Fruit fly (Drosophila melanogaster) whole organism, embryonic: ENCODE measurements around the gene Snx27.

Experiments
- Abd-B ChIP-seq: fragments of 200-800 bp; sonication (Bioruptor generic); optimal IDR thresholded peaks from 2 replicates; lab custom pipeline; 2018; ENCODE audit warnings: missing biosample characterization, mild to moderate bottlenecking, missing genetic modification characterization, moderate library complexity
- B-H2 ChIP-seq: fragments of 200-800 bp; sonication (Bioruptor generic); optimal IDR thresholded peaks from 2 replicates; lab custom pipeline; 2018; ENCODE audit warnings: missing biosample characterization, mild to moderate bottlenecking, missing genetic modification characterization
- CG10431 ChIP-seq: fragments of 200-800 bp; sonication (Bioruptor generic); optimal IDR thresholded peaks from 3 replicates; lab custom pipeline; 2018; ENCODE audit warnings: missing biosample characterization, mild to moderate bottlenecking, missing genetic modification characterization
- CG10462 ChIP-seq: fragments of 200-800 bp; sonication (Bioruptor generic); optimal IDR thresholded peaks from 2 replicates; lab custom pipeline; 2016; ENCODE audit warnings: missing biosample characterization, missing genetic modification characterization
- CG11093 ChIP-seq: fragments of 200-800 bp; sonication (Bioruptor generic); IDR thresholded peaks from 3 replicates; pipeline ENCODE4 v1.3.6; 2022; ENCODE audit warnings: missing biosample characterization, missing genetic modification characterization
- CG13287 ChIP-seq: fragments of 200-800 bp; sonication (Bioruptor generic); IDR thresholded peaks from 2 replicates; pipeline ENCODE4 v1.3.6; 2022; ENCODE audit warnings: missing biosample characterization, missing genetic modification characterization; ENCODE audit not compliant: partially characterized antibody
- CG15269 ChIP-seq: fragments of 200-800 bp; sonication (Bioruptor generic); optimal IDR thresholded peaks from 2 replicates; lab custom pipeline; 2018; ENCODE audit warnings: missing biosample characterization, mild to moderate bottlenecking, missing genetic modification characterization, moderate library complexity
- CG1529 ChIP-seq: fragments of 200-800 bp; sonication (Bioruptor generic); optimal IDR thresholded peaks from 3 replicates; lab custom pipeline; 2018; ENCODE audit warnings: missing biosample characterization, missing genetic modification characterization
- CG15514 ChIP-seq: fragments of 200-800 bp; sonication (Bioruptor generic); optimal IDR thresholded peaks from 3 replicates; lab custom pipeline; 2017; ENCODE audit warnings: missing biosample characterization, missing genetic modification characterization, mild to moderate bottlenecking, moderate library complexity, missing genetic modification reagents
- CG17802 ChIP-seq: fragments of 200-800 bp; sonication (Bioruptor generic); optimal IDR thresholded peaks from 2 replicates; lab custom pipeline; 2018; ENCODE audit warnings: missing biosample characterization, mild to moderate bottlenecking, missing genetic modification characterization, moderate library complexity
- CG17912 ChIP-seq: fragments of 200-800 bp; sonication (Bioruptor generic); optimal IDR thresholded peaks from 2 replicates; lab custom pipeline; 2018; ENCODE audit warnings: missing biosample characterization, mild to moderate bottlenecking, missing genetic modification characterization
- CG32772 ChIP-seq: fragments of 200-800 bp; sonication (Bioruptor generic); IDR thresholded peaks from 2 replicates; pipeline ENCODE4 v1.3.6; 2022; ENCODE audit warnings: missing biosample characterization, missing genetic modification characterization
- CG3726 ChIP-seq: fragments of 200-800 bp; sonication (Bioruptor generic); IDR thresholded peaks from 3 replicates; pipeline ENCODE4, ENCODE4 v1.3.6; 2022; ENCODE audit warnings: missing biosample characterization, missing genetic modification characterization
- CG4617 ChIP-seq: fragments of 200-800 bp; sonication (Bioruptor generic); optimal IDR thresholded peaks from 3 replicates; lab custom pipeline; 2016; ENCODE audit warnings: missing biosample characterization, missing genetic modification characterization, borderline replicate concordance
- CG6689 ChIP-seq: fragments of 200-800 bp; sonication (Bioruptor generic); IDR thresholded peaks from 2 replicates; pipeline ENCODE4 v1.3.6; 2022; ENCODE audit warnings: missing biosample characterization, missing genetic modification characterization
- CG6854 ChIP-seq: fragments of 200-800 bp; sonication (Bioruptor generic); optimal IDR thresholded peaks from 3 replicates; lab custom pipeline; 2017; ENCODE audit warnings: missing biosample characterization, mild to moderate bottlenecking, missing genetic modification characterization
- CG8388 ChIP-seq: fragments of 200-800 bp; sonication (Bioruptor generic); optimal IDR thresholded peaks from 2 replicates; lab custom pipeline; 2019; ENCODE audit warnings: missing biosample characterization, mild to moderate bottlenecking, missing genetic modification characterization, moderate library complexity
- CG9876 ChIP-seq: fragments of 200-800 bp; sonication (Bioruptor generic); optimal IDR thresholded peaks from 2 replicates; lab custom pipeline; 2016; ENCODE audit warnings: missing biosample characterization, missing genetic modification characterization
- Dp ChIP-seq: fragments of 200-800 bp; sonication (Bioruptor generic); optimal IDR thresholded peaks from 2 replicates; lab custom pipeline; 2018; ENCODE audit warnings: missing biosample characterization, mild to moderate bottlenecking, missing genetic modification characterization, moderate library complexity
- Elba2 ChIP-seq: fragments of 200-800 bp; sonication (Bioruptor generic); optimal IDR thresholded peaks from 3 replicates; lab custom pipeline; 2016; ENCODE audit warnings: missing biosample characterization, missing genetic modification characterization
- HHEX ChIP-seq: fragments of 200-800 bp; sonication (Bioruptor generic); optimal IDR thresholded peaks from 3 replicates; lab custom pipeline; 2017; ENCODE audit warnings: missing biosample characterization, mild to moderate bottlenecking, missing genetic modification characterization, missing genetic modification reagents
- Hmr ChIP-seq: fragments of 200-800 bp; sonication (Bioruptor generic); optimal IDR thresholded peaks from 3 replicates; lab custom pipeline; 2017; ENCODE audit warnings: mild to moderate bottlenecking, missing biosample characterization, missing genetic modification reagents, missing genetic modification characterization
- Mes4 ChIP-seq: fragments of 200-800 bp; sonication (Bioruptor generic); optimal IDR thresholded peaks from 2 replicates; lab custom pipeline; 2016; ENCODE audit warnings: missing biosample characterization, missing genetic modification characterization
- Nf-YB ChIP-seq: fragments of 200-800 bp; sonication (Bioruptor generic); optimal IDR thresholded peaks from 3 replicates; lab custom pipeline; 2019; ENCODE audit warnings: missing biosample characterization, mild to moderate bottlenecking, missing genetic modification characterization, moderate library complexity
- NfI ChIP-seq: fragments of 200-800 bp; sonication (Bioruptor generic); optimal IDR thresholded peaks from 3 replicates; lab custom pipeline; 2018; ENCODE audit warnings: missing biosample characterization, mild to moderate bottlenecking, missing genetic modification characterization, moderate library complexity
- Vsx1 ChIP-seq: fragments of 200-800 bp; sonication (Bioruptor generic); optimal IDR thresholded peaks from 2 replicates; lab custom pipeline; 2017; ENCODE audit warnings: missing biosample characterization, mild to moderate bottlenecking, missing genetic modification characterization, missing genetic modification reagents
- chm ChIP-seq: fragments of 200-800 bp; sonication (Bioruptor generic); IDR thresholded peaks from 2 replicates; pipeline ENCODE4 v1.3.6; 2022; ENCODE audit warnings: missing biosample characterization, missing genetic modification characterization
- en ChIP-seq: fragments of 200-800 bp; sonication (Bioruptor generic); optimal IDR thresholded peaks from 2 replicates; lab custom pipeline; 2016; ENCODE audit warnings: missing biosample characterization, missing genetic modification characterization
- eve ChIP-seq, 2 experiments: fragments of >200 bp; optimal IDR thresholded peaks; 2 replicates each; lab custom pipeline; 2017; ENCODE audit warnings: missing biosample characterization in 2 of 2, missing genetic modification characterization in 2 of 2
- ftz-f1 ChIP-seq: fragments of 200-800 bp; sonication (Bioruptor generic); optimal IDR thresholded peaks from 2 replicates; lab custom pipeline; 2016; ENCODE audit warnings: missing biosample characterization, missing genetic modification characterization
- gcm ChIP-seq: fragments of 200-800 bp; sonication (Bioruptor generic); optimal IDR thresholded peaks from 2 replicates; lab custom pipeline; 2019; ENCODE audit warnings: missing biosample characterization, mild to moderate bottlenecking, missing genetic modification characterization, moderate library complexity
- gsb-n ChIP-seq: fragments of 200-800 bp; sonication (Bioruptor generic); optimal IDR thresholded peaks from 3 replicates; lab custom pipeline; 2018; ENCODE audit warnings: missing biosample characterization, mild to moderate bottlenecking, missing genetic modification characterization
- hb ChIP-seq: fragments of 200-800 bp; sonication (Bioruptor generic); IDR thresholded peaks from 3 replicates; pipeline ENCODE4 v1.3.6; 2022; ENCODE audit warnings: missing biosample characterization, missing genetic modification characterization; ENCODE audit not compliant: partially characterized antibody
- nerfin-1 ChIP-seq: fragments of 200-800 bp; sonication (Bioruptor generic); optimal IDR thresholded peaks from 3 replicates; lab custom pipeline; 2019; ENCODE audit warnings: missing biosample characterization, mild to moderate bottlenecking, missing genetic modification characterization, moderate library complexity
- otp ChIP-seq: fragments of 200-800 bp; sonication (Bioruptor generic); IDR thresholded peaks from 3 replicates; pipeline ENCODE4, ENCODE4 v1.3.6; 2022; ENCODE audit warnings: missing biosample characterization, missing genetic modification characterization
- pzg ChIP-seq: fragments of 200-800 bp; sonication (Bioruptor generic); optimal IDR thresholded peaks from 3 replicates; lab custom pipeline; 2018; ENCODE audit warnings: missing biosample characterization, mild to moderate bottlenecking, missing genetic modification characterization, moderate library complexity
- ranshi ChIP-seq: fragments of 200-800 bp; sonication (Bioruptor generic); IDR thresholded peaks from 2 replicates; pipeline ENCODE4 v1.3.6; 2022; ENCODE audit warnings: missing biosample characterization, missing genetic modification characterization
- repo ChIP-seq: fragments of 200-800 bp; sonication (Bioruptor generic); optimal IDR thresholded peaks from 2 replicates; lab custom pipeline; 2016; ENCODE audit warnings: missing biosample characterization, missing genetic modification characterization
- sc ChIP-seq, 3 experiments: fragments of >200 bp in 2 of 3; fragments of 200-800 bp in 1 of 3; sonication (Bioruptor generic) in 1 of 3; optimal IDR thresholded peaks; 2 replicates in 2 of 3; 3 replicates in 1 of 3; lab custom pipeline; 2017; ENCODE audit warnings: mild to moderate bottlenecking in 1 of 3, missing biosample characterization in 1 of 3, missing genetic modification characterization in 1 of 3, missing genetic modification reagents in 1 of 3
- scrt ChIP-seq: fragments of 200-800 bp; sonication (Bioruptor generic); optimal IDR thresholded peaks from 2 replicates; lab custom pipeline; 2018; ENCODE audit warnings: missing biosample characterization, mild to moderate bottlenecking, missing genetic modification characterization, moderate library complexity
- sima ChIP-seq: fragments of 200-800 bp; sonication (Bioruptor generic); optimal IDR thresholded peaks from 2 replicates; lab custom pipeline; 2016; ENCODE audit warnings: missing biosample characterization, missing genetic modification characterization
- slp2 ChIP-seq: fragments of 200-800 bp; sonication (Bioruptor generic); optimal IDR thresholded peaks from 2 replicates; lab custom pipeline; 2016; ENCODE audit warnings: missing biosample characterization, missing genetic modification characterization
- sqz ChIP-seq: fragments of 200-800 bp; sonication (Bioruptor generic); optimal IDR thresholded peaks from 3 replicates; lab custom pipeline; 2018; ENCODE audit warnings: missing biosample characterization, mild to moderate bottlenecking, missing genetic modification characterization
- usp ChIP-seq: fragments of >200 bp; optimal IDR thresholded peaks from 2 replicates; lab custom pipeline; 2017; ENCODE audit warnings: missing biosample characterization, missing genetic modification characterization
- vfl ChIP-seq: fragments of 200-800 bp; sonication (Bioruptor generic); optimal IDR thresholded peaks from 2 replicates; lab custom pipeline; 2016; ENCODE audit warnings: missing biosample characterization, missing genetic modification characterization
- zf30C ChIP-seq: fragments of 200-800 bp; sonication (Bioruptor generic); optimal IDR thresholded peaks from 3 replicates; lab custom pipeline; 2018; ENCODE audit warnings: missing biosample characterization, mild to moderate bottlenecking, missing genetic modification characterization
- zfh2 ChIP-seq: fragments of 200-800 bp; sonication (Bioruptor generic); optimal IDR thresholded peaks from 2 replicates; lab custom pipeline; 2016; ENCODE audit warnings: missing biosample characterization, missing genetic modification characterization

Gene Snx27

dm6 chrX:5764001-5764892 is 26.4 kb upstream of the Snx27 start, which contains the start of the genes MAPk-Ak2 and CG42699 (continued):
- TF ChIP-seq CG3726, result no peak; the same call in 2 of the 3 replicates
- TF ChIP-seq zfh2 (GFP tag; lab: Kevin White, UChicago), result peak; percentile 6
- peak; percentile 76; the same call in 1 of the 3 replicates for TF ChIP-seq otp (GFP tag; lab: Robert Waterston, UW)
- peak; percentile 75 for TF ChIP-seq CG15514 (GFP tag; lab: Kevin White, UChicago)
- peak; percentile 90 for TF ChIP-seq Hmr (GFP tag; lab: Kevin White, UChicago)
- TF ChIP-seq sqz (GFP tag; lab: Kevin White, UChicago), result peak; percentile 95
- peak; percentile 92 for TF ChIP-seq CG17912
- no peak for TF ChIP-seq Elba2
- no peak for TF ChIP-seq en (GFP tag; lab: Kevin White, UChicago)
- peak; percentile 82 for TF ChIP-seq hb (GFP tag; lab: Robert Waterston, UW)
- no peak for TF ChIP-seq CG10431 (GFP tag; lab: Kevin White, UChicago)
- peak; percentile 46 for TF ChIP-seq sima (GFP tag; lab: Kevin White, UChicago)
- TF ChIP-seq slp2, result peak; percentile 56
- TF ChIP-seq CG9876, result peak; percentile 65
- peak; percentile 69 for TF ChIP-seq gsb-n (tag; lab: Kevin White, UChicago)
- TF ChIP-seq vfl (GFP tag; lab: Kevin White, UChicago), result peak; percentile 48
- TF ChIP-seq ranshi (GFP tag; lab: Robert Waterston, UW), result no peak; the same call in 1 of the 2 replicates
- no peak for TF ChIP-seq zf30C (GFP tag; lab: Kevin White, UChicago)
- TF ChIP-seq Vsx1 (GFP tag; lab: Kevin White, UChicago), result peak; percentile 78
- TF ChIP-seq repo (GFP tag; lab: Kevin White, UChicago), result peak; percentile 75
- TF ChIP-seq pzg, result peak; percentile 77
- peak; percentile 19; the same call in 1 of the 3 replicates for TF ChIP-seq CG11093 (GFP tag; lab: Robert Waterston, UW)
- 0 out of 2 replicates have a peak, but pooled peaks have one; percentile 31 for TF ChIP-seq CG6689 (GFP tag; lab: Robert Waterston, UW)
- TF ChIP-seq eve (GFP tag; optimal IDR thresholded peaks at IDR 0.05; lab: Kevin White, UChicago), result no peak
- no peak for TF ChIP-seq usp
- peak; percentile 75 for TF ChIP-seq gcm (GFP tag; lab: Kevin White, UChicago)
- TF ChIP-seq Abd-B (GFP tag; lab: Kevin White, UChicago), result peak; percentile 30
- TF ChIP-seq scrt, result peak; percentile 69
- TF ChIP-seq CG4617 (GFP tag; lab: Kevin White, UChicago), result peak; percentile 47
- TF ChIP-seq Dp, result peak; percentile 30
- peak; percentile 82 for TF ChIP-seq CG1529 (GFP tag; lab: Kevin White, UChicago)
- TF ChIP-seq HHEX, result peak; percentile 87
- peak; percentile 76 for TF ChIP-seq Mes4
- TF ChIP-seq CG17802 (tag; lab: Kevin White, UChicago), result peak; percentile 14
- peak; percentile 60 for TF ChIP-seq CG13287 (GFP tag; lab: Robert Waterston, UW)
- TF ChIP-seq Nf-YB (GFP tag; lab: Kevin White, UChicago), result peak; percentile 54
- TF ChIP-seq CG10462 (GFP tag; lab: Kevin White, UChicago), result peak; percentile 71
- TF ChIP-seq B-H2, result peak; percentile 87
- peak; percentile 27 for TF ChIP-seq CG8388 (GFP tag; lab: Kevin White, UChicago)
- peak; percentile 75 for TF ChIP-seq CG15269 (tag; lab: Kevin White, UChicago)
- TF ChIP-seq NfI (GFP tag; lab: Kevin White, UChicago), result peak; percentile 76
- TF ChIP-seq sc (optimal IDR thresholded peaks at IDR 0.05; lab: Kevin White, UChicago), result no peak
- peak; percentile 69 for TF ChIP-seq sc (GFP tag; optimal IDR thresholded peaks at IDR 0.05; lab: Kevin White, UChicago)
- TF ChIP-seq ftz-f1, result no peak
- peak; percentile 92 for TF ChIP-seq chm
- peak; percentile 45; the same call in 1 of the 2 replicates for TF ChIP-seq CG32772 (GFP tag; lab: Robert Waterston, UW)
- peak; percentile 74 for TF ChIP-seq CG6854 (GFP tag; lab: Kevin White, UChicago)
- TF ChIP-seq nerfin-1, result peak; percentile 94
